Worm (Caenorhabditis elegans) whole organism, early embryonic: ENCODE results near the gene F52G3.7.
A peak's percentile ranks its signal among the peaks of the same experiment; 100 is the strongest.

Source experiments
- B0310.2 ChIP-seq: sonication (generic microtip); optimal IDR thresholded peaks from 2 replicates; lab custom pipeline; 2016; ENCODE audit warnings: mild to moderate bottlenecking, missing genetic modification characterization, missing compliant biosample characterization
- F13C5.2 ChIP-seq: sonication (generic microtip); optimal IDR thresholded peaks from 2 replicates; lab custom pipeline; 2017; ENCODE audit warnings: mild to moderate bottlenecking, missing genetic modification characterization, inconsistent platforms, missing compliant biosample characterization
- aly-1 ChIP-seq: sonication (generic microtip); optimal IDR thresholded peaks from 2 replicates; lab custom pipeline; 2016; ENCODE audit warnings: missing genetic modification characterization, missing compliant biosample characterization
- ama-1 ChIP-seq: fragments of 150-350 bp; optimal IDR thresholded peaks from 2 replicates; lab custom pipeline; 2014
- ceh-13 ChIP-seq: fragments of 200-800 bp; sonication (Bioruptor generic); optimal IDR thresholded peaks from 2 replicates; lab custom pipeline; 2018; ENCODE audit warnings: mild to moderate bottlenecking, missing genetic modification characterization, missing compliant biosample characterization
- ceh-36 ChIP-seq: sonication (generic microtip); optimal IDR thresholded peaks from 2 replicates; lab custom pipeline; 2016; ENCODE audit warnings: missing genetic modification characterization, inconsistent platforms, missing compliant biosample characterization
- ets-7 ChIP-seq: sonication (generic microtip); optimal IDR thresholded peaks from 2 replicates; lab custom pipeline; 2016; ENCODE audit warnings: missing genotype, missing genetic modification characterization, missing compliant biosample characterization
- flt-1 ChIP-seq: fragments of 200-800 bp; sonication (Bioruptor generic); IDR thresholded peaks from 2 replicates; pipeline ENCODE4 v1.3.6; 2022; ENCODE audit warnings: missing genetic modification characterization, missing compliant biosample characterization
- hmbx-1 ChIP-seq: sonication (generic microtip); optimal IDR thresholded peaks from 2 replicates; lab custom pipeline; 2016; ENCODE audit warnings: mild to moderate bottlenecking, missing genetic modification characterization, missing compliant biosample characterization
- hmg-4 ChIP-seq: fragments of 200-800 bp; sonication (Bioruptor generic); optimal IDR thresholded peaks from 2 replicates; lab custom pipeline; 2018; ENCODE audit warnings: mild to moderate bottlenecking, missing genetic modification characterization, missing compliant biosample characterization
- hnd-1 ChIP-seq: sonication (generic microtip); optimal IDR thresholded peaks from 2 replicates; lab custom pipeline; 2016; ENCODE audit warnings: missing genetic modification characterization, missing compliant biosample characterization
- pes-1 ChIP-seq: fragments of 200-800 bp; sonication (Bioruptor generic); IDR thresholded peaks from 2 replicates; pipeline ENCODE4 v1.3.6; 2022; ENCODE audit warnings: missing genetic modification reagents, missing genetic modification characterization, missing compliant biosample characterization
- scrt-1 ChIP-seq: fragments of 200-800 bp; sonication (Bioruptor generic); IDR thresholded peaks from 2 replicates; pipeline ENCODE4 v1.3.6; 2022; ENCODE audit warnings: missing genetic modification characterization, missing compliant biosample characterization
- sea-1 ChIP-seq: fragments of 200-800 bp; sonication (Bioruptor generic); conservative IDR thresholded peaks from 2 replicates; pipeline ENCODE4 v1.3.6; 2022; ENCODE audit warnings: missing genetic modification characterization, missing compliant biosample characterization
- tbx-11 ChIP-seq: fragments of 200-800 bp; sonication (Bioruptor generic); IDR thresholded peaks from 2 replicates; pipeline ENCODE4 v1.3.6; 2022; ENCODE audit warnings: missing genetic modification characterization, missing compliant biosample characterization
- tbx-37 ChIP-seq: fragments of 200-800 bp; sonication (Bioruptor generic); conservative IDR thresholded peaks from 2 replicates; pipeline ENCODE4 v1.3.6; 2022; ENCODE audit warnings: missing genetic modification reagents, missing genetic modification characterization, missing compliant biosample characterization
- tra-4 ChIP-seq: sonication (generic microtip); optimal IDR thresholded peaks from 2 replicates; lab custom pipeline; 2017; ENCODE audit warnings: missing genetic modification characterization, missing compliant biosample characterization

Gene F52G3.7

ce11 chrX:16930333-16930621, 33.4 kb upstream of the F52G3.7 start:
- TF ChIP-seq B0310.2 (tag; lab: Kevin White, UChicago) (no peak), hmg-4 (GFP tag; lab: Kevin White, UChicago) (no peak), tra-4 (tag; lab: Kevin White, UChicago) (no peak), ets-7 (tag; lab: Kevin White, UChicago) (no peak), aly-1 (tag; lab: Kevin White, UChicago) (no peak), sea-1 (no peak), ama-1 (lab: Kevin White, UChicago) (no peak), ceh-13 (GFP tag; lab: Kevin White, UChicago) (no peak), ceh-36 (tag; lab: Kevin White, UChicago) (no peak), scrt-1 (GFP tag; lab: Robert Waterston, UW) (no peak), F13C5.2 (tag; lab: Kevin White, UChicago) (no peak), pes-1 (GFP tag; lab: Robert Waterston, UW) (no peak), hnd-1 (tag; lab: Kevin White, UChicago) (no peak), flt-1 (GFP tag; lab: Robert Waterston, UW) (no peak), tbx-11 (no peak), hmbx-1 (tag; lab: Kevin White, UChicago) (no peak), tbx-37 (GFP tag; lab: Robert Waterston, UW) (no peak)

ce11 chrX:16930663-16931097, 33.0 kb upstream of the F52G3.7 start:
- TF ChIP-seq flt-1 (GFP tag; lab: Robert Waterston, UW) (0 out of 2 replicates have a peak, but pooled peaks have one; percentile 16), hmg-4 (GFP tag; lab: Kevin White, UChicago) (no peak), ceh-36 (tag; lab: Kevin White, UChicago) (no peak), hnd-1 (tag; lab: Kevin White, UChicago) (peak; percentile 21), hmbx-1 (tag; lab: Kevin White, UChicago) (no peak), scrt-1 (GFP tag; lab: Robert Waterston, UW) (no peak), tra-4 (tag; lab: Kevin White, UChicago) (no peak)

DNA sequence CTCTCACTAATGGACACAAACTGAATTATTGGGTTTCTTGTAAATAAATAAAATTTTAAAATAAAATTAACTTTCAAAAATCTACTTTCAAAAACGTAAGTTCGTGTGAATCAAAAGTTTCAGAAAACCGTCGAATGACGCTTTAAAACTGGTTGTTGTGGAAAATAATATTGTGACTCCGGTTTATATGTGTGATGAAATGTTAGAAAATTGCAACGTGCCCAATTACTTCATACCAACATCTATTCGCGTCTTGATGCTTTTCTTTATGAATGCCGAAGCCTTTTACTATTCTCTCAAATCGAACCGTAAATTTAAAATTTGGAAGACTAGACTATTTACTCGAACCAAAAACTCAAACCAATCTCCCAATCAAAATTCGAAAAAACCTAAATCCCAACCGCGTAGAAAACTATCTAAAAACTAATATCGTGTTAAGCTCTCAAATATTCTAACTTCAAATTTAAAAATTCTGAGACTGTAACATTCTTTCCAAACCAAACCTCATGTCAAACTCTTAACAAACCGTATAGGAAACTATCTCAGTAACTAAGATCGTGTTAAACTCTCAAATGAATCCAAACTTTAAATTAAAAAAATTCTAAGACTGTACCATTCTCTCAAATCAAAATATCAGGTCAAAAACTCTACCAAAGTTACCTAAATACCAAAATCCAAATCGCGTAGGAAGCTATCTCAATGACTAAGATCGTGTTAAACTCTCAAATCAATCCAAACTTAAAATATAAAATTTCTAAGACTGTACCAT, 32.3 kb upstream of the F52G3.7 start:
- no peak; the same call in 1 of the 2 replicates for TF ChIP-seq flt-1 (GFP tag; lab: Robert Waterston, UW)
- no peak for TF ChIP-seq hmg-4 (GFP tag; lab: Kevin White, UChicago)
- TF ChIP-seq scrt-1 (GFP tag; lab: Robert Waterston, UW): 0 out of 2 replicates have a peak, but pooled peaks have one; percentile 48
- TF ChIP-seq ama-1 (lab: Kevin White, UChicago): peak; percentile 92
- TF ChIP-seq tbx-11: peak; percentile 25; the same call in 1 of the 2 replicates
- TF ChIP-seq sea-1: peak; percentile 61

ce11 chrX:16932339-16932738, 31.4 kb upstream of the F52G3.7 start:
- peak; percentile 55 for TF ChIP-seq tbx-37 (GFP tag; lab: Robert Waterston, UW)
- 0 out of 2 replicates have a peak, but pooled peaks have one; percentile 52 for TF ChIP-seq scrt-1 (GFP tag; lab: Robert Waterston, UW)
- TF ChIP-seq sea-1: peak; percentile 62

ce11 chrX:16934529-16934928, 29.2 kb upstream of the F52G3.7 start:
- TF ChIP-seq tbx-37 (GFP tag; lab: Robert Waterston, UW) (0 out of 2 replicates have a peak, but pooled peaks have one; percentile 6), pes-1 (GFP tag; lab: Robert Waterston, UW) (peak; percentile 60)

ce11 chrX:16937925-16938324, 25.8 kb upstream of the F52G3.7 start:
- TF ChIP-seq flt-1 (GFP tag; lab: Robert Waterston, UW): peak; percentile 21; the same call in 1 of the 2 replicates
- 0 out of 2 replicates have a peak, but pooled peaks have one; percentile 7 for TF ChIP-seq tbx-37 (GFP tag; lab: Robert Waterston, UW)
- TF ChIP-seq pes-1 (GFP tag; lab: Robert Waterston, UW): peak; percentile 55; the same call in 1 of the 2 replicates

DNA sequence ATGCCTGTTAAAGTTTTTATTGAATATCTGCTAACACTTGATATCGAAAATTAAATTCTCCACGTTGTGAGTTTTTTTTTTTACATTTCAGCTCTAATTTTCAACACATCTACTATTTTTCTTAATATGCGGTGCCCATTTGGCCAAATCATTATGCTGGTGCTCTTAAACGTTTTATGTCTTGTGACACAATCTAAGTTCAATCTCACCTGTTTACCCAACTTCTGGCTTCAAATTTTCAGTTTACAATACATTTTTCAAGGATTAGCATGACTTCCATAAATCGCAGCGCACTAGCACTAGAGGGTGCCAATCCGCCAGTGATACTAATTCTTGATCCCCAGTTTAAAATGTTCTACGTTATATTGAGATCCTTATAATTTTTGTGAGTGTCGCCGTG, 21.4 kb upstream of the F52G3.7 start:
- TF ChIP-seq tbx-37 (GFP tag; lab: Robert Waterston, UW) (no peak), pes-1 (GFP tag; lab: Robert Waterston, UW) (peak; percentile 4; the same call in 1 of the 2 replicates)

ce11 chrX:16943934-16944914, 19.5 kb upstream of the F52G3.7 start:
- TF ChIP-seq hmg-4 (GFP tag; lab: Kevin White, UChicago) (no peak), hmbx-1 (tag; lab: Kevin White, UChicago) (peak; percentile 43), hnd-1 (tag; lab: Kevin White, UChicago) (peak; percentile 17), ets-7 (tag; lab: Kevin White, UChicago) (no peak), tra-4 (tag; lab: Kevin White, UChicago) (no peak), tbx-37 (GFP tag; lab: Robert Waterston, UW) (no peak), aly-1 (tag; lab: Kevin White, UChicago) (no peak), tbx-11 (no peak), ceh-13 (GFP tag; lab: Kevin White, UChicago) (no peak), B0310.2 (tag; lab: Kevin White, UChicago) (peak; percentile 17), F13C5.2 (tag; lab: Kevin White, UChicago) (no peak), flt-1 (GFP tag; lab: Robert Waterston, UW) (no peak), scrt-1 (GFP tag; lab: Robert Waterston, UW) (no peak), sea-1 (0 out of 2 replicates have a peak, but pooled peaks have one; percentile 23), ceh-36 (tag; lab: Kevin White, UChicago) (no peak), pes-1 (GFP tag; lab: Robert Waterston, UW) (peak; percentile 74), ama-1 (lab: Kevin White, UChicago) (no peak)
